Worm (Caenorhabditis elegans) whole organism, L3 larva: Measurements from ENCODE around the gene ssu-2.

Experiments used
- R02D3.7 ChIP-seq: fragments of 150-350 bp; optimal IDR thresholded peaks from 2 replicates; lab custom pipeline; 2014; ENCODE audit warnings: missing biosample characterization, missing genetic modification characterization
- ZK546.5 ChIP-seq: sonication (generic microtip); optimal IDR thresholded peaks from 2 replicates; lab custom pipeline; 2017; ENCODE audit warnings: missing biosample characterization, missing genetic modification characterization
- aly-2 ChIP-seq: fragments of 150-350 bp; optimal IDR thresholded peaks from 2 replicates; lab custom pipeline; 2014; ENCODE audit warnings: missing biosample characterization, missing genetic modification characterization
- ama-1 ChIP-seq: fragments of 150-350 bp; optimal IDR thresholded peaks from 2 replicates; lab custom pipeline; 2018
- ceh-82 ChIP-seq: fragments of 150-350 bp; optimal IDR thresholded peaks from 2 replicates; lab custom pipeline; 2014; ENCODE audit warnings: missing biosample characterization, missing genetic modification characterization
- ceh-9 ChIP-seq: sonication (generic microtip); optimal IDR thresholded peaks from 2 replicates; lab custom pipeline; 2018; ENCODE audit warnings: missing biosample characterization, missing genetic modification characterization
- daf-12 ChIP-seq: fragments of 150-350 bp; optimal IDR thresholded peaks from 2 replicates; lab custom pipeline; 2014; ENCODE audit warnings: missing biosample characterization, missing genetic modification reagents, missing genetic modification characterization
- egl-27 ChIP-seq: sonication (generic microtip); optimal IDR thresholded peaks from 4 replicates; lab custom pipeline; 2017; ENCODE audit warnings: missing biosample characterization, missing genetic modification reagents, missing genetic modification characterization
- egl-5 ChIP-seq: fragments of 150-350 bp; optimal IDR thresholded peaks from 2 replicates; lab custom pipeline; 2017; ENCODE audit warnings: missing biosample characterization, missing genetic modification reagents, missing genetic modification characterization, inconsistent platforms
- elt-2 ChIP-seq: sonication (generic microtip); optimal IDR thresholded peaks from 2 replicates; lab custom pipeline; 2016; ENCODE audit warnings: missing genetic modification reagents, mild to moderate bottlenecking, missing genetic modification characterization, missing compliant biosample characterization
- eor-1 ChIP-seq, 2 experiments: fragments of 150-350 bp; optimal IDR thresholded peaks; 2 replicates each; lab custom pipeline; 2014 to 2018; ENCODE audit warnings: missing biosample characterization in 2 of 2, missing genetic modification characterization in 2 of 2
- fkh-10 ChIP-seq: sonication (generic microtip); optimal IDR thresholded peaks from 2 replicates; lab custom pipeline; 2017; ENCODE audit warnings: missing biosample characterization, missing genetic modification reagents, missing genetic modification characterization
- fkh-2 ChIP-seq: fragments of 150-350 bp; optimal IDR thresholded peaks from 2 replicates; lab custom pipeline; 2014; ENCODE audit warnings: missing biosample characterization, missing genetic modification reagents, missing genetic modification characterization
- hmg-11 ChIP-seq: sonication (generic microtip); optimal IDR thresholded peaks from 2 replicates; lab custom pipeline; 2016; ENCODE audit warnings: missing genetic modification characterization, missing compliant biosample characterization
- jun-1 ChIP-seq: fragments of 150-350 bp; optimal IDR thresholded peaks from 2 replicates; lab custom pipeline; 2014; ENCODE audit warnings: missing biosample characterization, missing genetic modification reagents, missing genetic modification characterization
- lin-15B ChIP-seq: fragments of 150-350 bp; optimal IDR thresholded peaks from 2 replicates; lab custom pipeline; 2014; ENCODE audit warnings: missing biosample characterization, missing genetic modification characterization
- lsy-12 ChIP-seq: sonication (generic microtip); optimal IDR thresholded peaks from 2 replicates; lab custom pipeline; 2016; ENCODE audit warnings: mild to moderate bottlenecking, missing genetic modification characterization, missing compliant biosample characterization
- mdl-1 ChIP-seq: fragments of 150-350 bp; optimal IDR thresholded peaks from 2 replicates; lab custom pipeline; 2014; ENCODE audit warnings: missing biosample characterization, missing genetic modification characterization
- nfya-1 ChIP-seq: sonication (generic microtip); optimal IDR thresholded peaks from 2 replicates; lab custom pipeline; 2017; ENCODE audit warnings: missing genetic modification characterization, mild to moderate bottlenecking, missing compliant biosample characterization, antibody characterized with exemption, moderate library complexity; ENCODE audit not compliant: insufficient read depth
- nhr-12 ChIP-seq: fragments of 150-350 bp; optimal IDR thresholded peaks from 2 replicates; lab custom pipeline; 2014; ENCODE audit warnings: missing biosample characterization, missing genetic modification characterization
- nhr-23 ChIP-seq: fragments of 150-350 bp; optimal IDR thresholded peaks from 2 replicates; lab custom pipeline; 2014; ENCODE audit warnings: missing biosample characterization, missing genetic modification reagents, missing genetic modification characterization
- nhr-237 ChIP-seq: fragments of 150-350 bp; optimal IDR thresholded peaks from 2 replicates; lab custom pipeline; 2014; ENCODE audit warnings: missing biosample characterization, missing genetic modification characterization
- nhr-25 ChIP-seq: sonication (generic microtip); optimal IDR thresholded peaks from 2 replicates; lab custom pipeline; 2017; ENCODE audit warnings: missing biosample characterization, missing genetic modification characterization
- nhr-43 ChIP-seq: sonication (generic microtip); optimal IDR thresholded peaks from 2 replicates; lab custom pipeline; 2016; ENCODE audit warnings: mild to moderate bottlenecking, missing genetic modification characterization, missing compliant biosample characterization; ENCODE audit not compliant: poor library complexity, severe bottlenecking
- nhr-67 ChIP-seq: fragments of 150-350 bp; optimal IDR thresholded peaks from 2 replicates; lab custom pipeline; 2014; ENCODE audit warnings: missing biosample characterization, missing genetic modification characterization
- nhr-76 ChIP-seq: fragments of 150-350 bp; sonication (generic microtip); optimal IDR thresholded peaks from 5 replicates; lab custom pipeline; 2014; ENCODE audit warnings: missing biosample characterization, missing genetic modification characterization
- nhr-77 ChIP-seq: fragments of 150-350 bp; optimal IDR thresholded peaks from 2 replicates; lab custom pipeline; 2014; ENCODE audit warnings: missing biosample characterization, missing genetic modification characterization
- pha-4 ChIP-seq: fragments of 150-350 bp; optimal IDR thresholded peaks from 2 replicates; lab custom pipeline; 2014; ENCODE audit warnings: missing biosample characterization, missing genetic modification reagents, missing genetic modification characterization
- pqm-1 ChIP-seq: fragments of 150-350 bp; optimal IDR thresholded peaks from 2 replicates; lab custom pipeline; 2017; ENCODE audit warnings: missing biosample characterization, missing genetic modification characterization, inconsistent platforms
- skn-1 ChIP-seq: fragments of 150-350 bp; optimal IDR thresholded peaks from 2 replicates; lab custom pipeline; 2014; ENCODE audit warnings: missing biosample characterization, missing genetic modification characterization
- unc-62 ChIP-seq: fragments of 150-350 bp; sonication (generic microtip); optimal IDR thresholded peaks from 4 replicates; lab custom pipeline; 2014; ENCODE audit warnings: missing biosample characterization, missing genetic modification reagents, missing genetic modification characterization
- zag-1 ChIP-seq: fragments of 150-350 bp; optimal IDR thresholded peaks from 2 replicates; lab custom pipeline; 2014; ENCODE audit warnings: missing biosample characterization, missing genetic modification characterization
- ztf-11 ChIP-seq: fragments of 150-350 bp; optimal IDR thresholded peaks from 2 replicates; lab custom pipeline; 2014; ENCODE audit warnings: missing biosample characterization, missing genetic modification characterization
- ztf-4 ChIP-seq: fragments of 150-350 bp; optimal IDR thresholded peaks from 2 replicates; lab custom pipeline; 2014; ENCODE audit warnings: missing biosample characterization, missing genetic modification characterization

Gene ssu-2

ce11 chrIV:14326694-14327298 lies 34.3 kb upstream of the ssu-2 start (continued):
- TF ChIP-seq nhr-25 (tag; lab: Kevin White, UChicago) (peak; percentile 58), eor-1 (tag; optimal IDR thresholded peaks at IDR 0.05; lab: Kevin White, UChicago) (no peak), unc-62 (no peak), ztf-11 (no peak), nhr-237 (no peak), ceh-9 (tag; lab: Kevin White, UChicago) (no peak), R02D3.7 (tag; lab: Kevin White, UChicago) (peak; percentile 32), skn-1 (tag; lab: Kevin White, UChicago) (peak; percentile 34), nhr-76 (tag; lab: Kevin White, UChicago) (no peak)

ce11 chrIV:14334359-14334758 lies 26.7 kb upstream of the ssu-2 start, which contains the start of gene Y67A10A.3:
TSS of gene Y67A10A.3 (minus strand) at chrIV:14334459.
- no peak for TF ChIP-seq fkh-2

ce11 chrIV:14335768-14336167 lies 25.3 kb upstream of the ssu-2 start:
- TF ChIP-seq zag-1 (no peak), eor-1 (tag; optimal IDR thresholded peaks at IDR 0.05; lab: Kevin White, UChicago) (no peak), elt-2 (no peak), mdl-1 (tag; lab: Kevin White, UChicago) (no peak), hmg-11 (tag; lab: Kevin White, UChicago) (no peak), nhr-77 (tag; lab: Kevin White, UChicago) (no peak), ama-1 (lab: Kevin White, UChicago) (no peak)

ce11 chrIV:14337757-14338156 lies 23.3 kb upstream of the ssu-2 start, which contains the start of gene Y67A10A.2:
TSS of gene Y67A10A.2 (plus strand) at chrIV:14338057.
- TF ChIP-seq aly-2 (tag; lab: Kevin White, UChicago) (no peak), pqm-1 (tag; lab: Kevin White, UChicago) (no peak), ztf-4 (no peak), nhr-43 (tag; lab: Kevin White, UChicago) (no peak), nhr-25 (tag; lab: Kevin White, UChicago) (no peak), lin-15B (tag; lab: Kevin White, UChicago) (no peak), nfya-1 (tag; lab: Kevin White, UChicago) (no peak), nhr-77 (tag; lab: Kevin White, UChicago) (no peak), jun-1 (tag; lab: Kevin White, UChicago) (no peak), unc-62 (no peak), ZK546.5 (tag; lab: Kevin White, UChicago) (no peak), nhr-237 (no peak)

ce11 chrIV:14339657-14340056 lies 21.4 kb upstream of the ssu-2 start, which contains the start of gene Y67A10A.11:
TSS of gene Y67A10A.11 (plus strand) at chrIV:14339957.
- TF ChIP-seq unc-62 (no peak), fkh-10 (GFP tag; lab: Kevin White, UChicago) (no peak), nhr-67 (tag; lab: Kevin White, UChicago) (no peak), nhr-43 (tag; lab: Kevin White, UChicago) (no peak), lsy-12 (no peak), egl-27 (tag; lab: Kevin White, UChicago) (no peak), pqm-1 (tag; lab: Kevin White, UChicago) (no peak), fkh-2 (no peak), ama-1 (lab: Kevin White, UChicago) (no peak), elt-2 (no peak), daf-12 (no peak), nhr-12 (tag; lab: Kevin White, UChicago) (no peak), ztf-11 (no peak), ceh-9 (tag; lab: Kevin White, UChicago) (no peak), ceh-82 (no peak), egl-5 (tag; lab: Kevin White, UChicago) (no peak), lin-15B (tag; lab: Kevin White, UChicago) (no peak), nhr-76 (tag; lab: Kevin White, UChicago) (no peak), pha-4 (tag; lab: Kevin White, UChicago) (no peak), nhr-23 (no peak)
